Worm (Caenorhabditis elegans) whole organism, mixed stage, embryonic: Measurements from ENCODE around the gene F45E10.2.

ENCODE experiments used
- M03D4.4 ChIP-seq: sonication (generic microtip); optimal IDR thresholded peaks from 2 replicates; lab custom pipeline; 2017; ENCODE audit warnings: mild to moderate bottlenecking, missing genetic modification characterization, missing compliant biosample characterization
- bed-3 ChIP-seq: fragments of 200-800 bp; sonication (Bioruptor generic); optimal IDR thresholded peaks from 3 replicates; lab custom pipeline; 2018; ENCODE audit warnings: mild to moderate bottlenecking, missing genetic modification characterization, moderate library complexity, missing compliant biosample characterization
- ceh-83 ChIP-seq: fragments of 200-800 bp; sonication (Bioruptor generic); optimal IDR thresholded peaks from 2 replicates; lab custom pipeline; 2018; ENCODE audit warnings: mild to moderate bottlenecking, missing genetic modification characterization, missing compliant biosample characterization
- ces-1 ChIP-seq: fragments of 150-350 bp; optimal IDR thresholded peaks from 2 replicates; lab custom pipeline; 2014; ENCODE audit warnings: missing biosample characterization, missing genetic modification reagents, missing genetic modification characterization
- cnd-1 ChIP-seq: fragments of 200-800 bp; sonication (Bioruptor generic); optimal IDR thresholded peaks from 2 replicates; lab custom pipeline; 2018; ENCODE audit warnings: mild to moderate bottlenecking, missing genetic modification characterization, missing compliant biosample characterization
- drap-1 ChIP-seq: fragments of 200-800 bp; sonication (Bioruptor generic); optimal IDR thresholded peaks from 3 replicates; lab custom pipeline; 2018; ENCODE audit warnings: mild to moderate bottlenecking, missing genetic modification characterization, missing compliant biosample characterization
- elt-1 ChIP-seq: sonication (generic microtip); optimal IDR thresholded peaks from 2 replicates; lab custom pipeline; 2017; ENCODE audit warnings: missing genetic modification characterization, mild to moderate bottlenecking, missing compliant biosample characterization, antibody characterized with exemption, moderate library complexity, borderline replicate concordance; ENCODE audit not compliant: insufficient read depth
- elt-3 ChIP-seq: fragments of 150-350 bp; optimal IDR thresholded peaks from 2 replicates; lab custom pipeline; 2014; ENCODE audit warnings: missing biosample characterization, missing genetic modification characterization
- flh-1 ChIP-seq: fragments of 200-800 bp; sonication (Bioruptor generic); optimal IDR thresholded peaks from 2 replicates; lab custom pipeline; 2018; ENCODE audit warnings: mild to moderate bottlenecking, missing genetic modification characterization, moderate library complexity, missing compliant biosample characterization
- ham-2 ChIP-seq: fragments of 200-800 bp; sonication (Bioruptor generic); optimal IDR thresholded peaks from 2 replicates; lab custom pipeline; 2018; ENCODE audit warnings: mild to moderate bottlenecking, missing genetic modification characterization, missing compliant biosample characterization
- hlh-1 ChIP-seq: fragments of 150-350 bp; optimal IDR thresholded peaks from 2 replicates; lab custom pipeline; 2014; ENCODE audit warnings: missing biosample characterization, missing genetic modification reagents, missing genetic modification characterization
- lin-13 ChIP-seq: fragments of 150-350 bp; optimal IDR thresholded peaks from 2 replicates; lab custom pipeline; 2014; ENCODE audit warnings: missing biosample characterization, missing genetic modification characterization
- lin-32 ChIP-seq: fragments of 200-800 bp; sonication (Bioruptor generic); optimal IDR thresholded peaks from 2 replicates; lab custom pipeline; 2018; ENCODE audit warnings: mild to moderate bottlenecking, missing genetic modification characterization, missing compliant biosample characterization
- lsy-2 ChIP-seq: fragments of 150-350 bp; optimal IDR thresholded peaks from 2 replicates; lab custom pipeline; 2014; ENCODE audit warnings: missing biosample characterization, missing genetic modification characterization
- mab-5 ChIP-seq: fragments of 150-350 bp; optimal IDR thresholded peaks from 2 replicates; lab custom pipeline; 2014; ENCODE audit warnings: missing biosample characterization, missing genetic modification characterization
- mep-1 ChIP-seq: fragments of 150-350 bp; optimal IDR thresholded peaks from 2 replicates; lab custom pipeline; 2017; ENCODE audit warnings: missing biosample characterization, missing genetic modification reagents, missing genetic modification characterization, inconsistent platforms
- mls-2 ChIP-seq: sonication (generic microtip); optimal IDR thresholded peaks from 2 replicates; lab custom pipeline; 2016; ENCODE audit warnings: mild to moderate bottlenecking, missing genetic modification characterization, moderate library complexity, missing compliant biosample characterization
- nhr-12 ChIP-seq: fragments of 150-350 bp; optimal IDR thresholded peaks from 2 replicates; lab custom pipeline; 2014; ENCODE audit warnings: missing biosample characterization, missing genetic modification characterization
- nhr-2 ChIP-seq: fragments of 150-350 bp; optimal IDR thresholded peaks from 2 replicates; lab custom pipeline; 2014; ENCODE audit warnings: missing biosample characterization, missing genetic modification characterization
- nhr-28 ChIP-seq: fragments of 150-350 bp; optimal IDR thresholded peaks from 2 replicates; lab custom pipeline; 2014; ENCODE audit warnings: missing biosample characterization, missing genetic modification characterization
- pha-4 ChIP-seq: fragments of 150-350 bp; optimal IDR thresholded peaks from 2 replicates; lab custom pipeline; 2018; ENCODE audit warnings: missing biosample characterization, missing genetic modification reagents, missing genetic modification characterization
- snpc-4 ChIP-seq: fragments of 150-350 bp; optimal IDR thresholded peaks from 2 replicates; lab custom pipeline; 2014; ENCODE audit warnings: missing biosample characterization, missing genetic modification characterization
- sptf-1 ChIP-seq: sonication (generic microtip); optimal IDR thresholded peaks from 2 replicates; lab custom pipeline; 2017; ENCODE audit warnings: mild to moderate bottlenecking, missing genetic modification characterization, moderate library complexity, missing compliant biosample characterization
- unc-39 ChIP-seq: fragments of 150-350 bp; optimal IDR thresholded peaks from 2 replicates; lab custom pipeline; 2014; ENCODE audit warnings: missing biosample characterization, missing genetic modification characterization
- zip-8 ChIP-seq: fragments of 150-350 bp; optimal IDR thresholded peaks from 2 replicates; lab custom pipeline; 2014; ENCODE audit warnings: missing biosample characterization, missing genetic modification characterization

F45E10.2 gene

ce11 chrII:11092413-11092812, 37.3 kb upstream of the F45E10.2 start, which contains the start of gene rpl-42:
rpl-42 (plus strand) TSS chrII:11092713.
- TF ChIP-seq lsy-2 (tag; lab: Kevin White, UChicago), result no peak
- TF ChIP-seq mep-1 (tag; lab: Kevin White, UChicago), result no peak
- TF ChIP-seq nhr-2, result no peak
- TF ChIP-seq nhr-12 (tag; lab: Kevin White, UChicago), result no peak
- no peak for TF ChIP-seq hlh-1 (tag; lab: Kevin White, UChicago)
- no peak for TF ChIP-seq pha-4 (tag; lab: Kevin White, UChicago)
- no peak for TF ChIP-seq unc-39 (tag; lab: Kevin White, UChicago)
- no peak for TF ChIP-seq sptf-1 (tag; lab: Kevin White, UChicago)
- no peak for TF ChIP-seq snpc-4 (tag; lab: Kevin White, UChicago)
- no peak for TF ChIP-seq lin-13 (tag; lab: Kevin White, UChicago)
- TF ChIP-seq ceh-83 (GFP tag; lab: Kevin White, UChicago), result no peak
- TF ChIP-seq cnd-1 (tag; lab: Kevin White, UChicago), result no peak
- TF ChIP-seq mab-5, result no peak
- no peak for TF ChIP-seq nhr-28 (tag; lab: Kevin White, UChicago)
- TF ChIP-seq elt-3 (tag; lab: Kevin White, UChicago), result no peak
- TF ChIP-seq elt-1 (tag; lab: Kevin White, UChicago), result no peak
- TF ChIP-seq zip-8, result no peak
- TF ChIP-seq M03D4.4, result no peak
- no peak for TF ChIP-seq bed-3 (GFP tag; lab: Kevin White, UChicago)
- TF ChIP-seq ham-2 (GFP tag; lab: Kevin White, UChicago), result no peak

ce11 chrII:11091577-11091976, 36.5 kb upstream of the F45E10.2 start:
- TF ChIP-seq ces-1 (GFP tag; lab: Kevin White, UChicago), result peak; percentile 87
- no peak for TF ChIP-seq M03D4.4
- TF ChIP-seq mab-5, result no peak

- TF ChIP-seq mls-2 (no peak), drap-1 (GFP tag; lab: Kevin White, UChicago) (no peak), mep-1 (tag; lab: Kevin White, UChicago) (no peak), elt-1 (tag; lab: Kevin White, UChicago) (no peak)
Observed at ce11 chrII:11089356-11089755, 34.2 kb upstream of the F45E10.2 start, which contains the start of gene unc-53. unc-53 (minus strand) TSS chrII:11089456.

- TF ChIP-seq drap-1 (GFP tag; lab: Kevin White, UChicago) (no peak), lin-13 (tag; lab: Kevin White, UChicago) (no peak), ces-1 (GFP tag; lab: Kevin White, UChicago) (peak; percentile 97), mls-2 (peak; percentile 30), flh-1 (GFP tag; lab: Kevin White, UChicago) (no peak), M03D4.4 (no peak)
Observed at ce11 chrII:11088137-11088536, 33.0 kb upstream of the F45E10.2 start.

ce11 chrII:11086770-11087169, 31.6 kb upstream of the F45E10.2 start:
- peak; percentile 63 for TF ChIP-seq ces-1 (GFP tag; lab: Kevin White, UChicago)
- TF ChIP-seq bed-3 (GFP tag; lab: Kevin White, UChicago), result no peak
- TF ChIP-seq, all 35 proteins: peak for 1

ce11 chrII:11076550-11076949, 21.4 kb upstream of the F45E10.2 start:
- peak; percentile 82 for TF ChIP-seq elt-1 (tag; lab: Kevin White, UChicago)
- no peak for TF ChIP-seq ces-1 (GFP tag; lab: Kevin White, UChicago)
- no peak for TF ChIP-seq ceh-83 (GFP tag; lab: Kevin White, UChicago)
- no peak for TF ChIP-seq drap-1 (GFP tag; lab: Kevin White, UChicago)
- no peak for TF ChIP-seq elt-3 (tag; lab: Kevin White, UChicago)
- no peak for TF ChIP-seq sptf-1 (tag; lab: Kevin White, UChicago)
- TF ChIP-seq, all 35 proteins: peak for 1

- no peak for TF ChIP-seq elt-3 (tag; lab: Kevin White, UChicago)
- no peak for TF ChIP-seq elt-1 (tag; lab: Kevin White, UChicago)
- peak; percentile 63 for TF ChIP-seq ces-1 (GFP tag; lab: Kevin White, UChicago)
- TF ChIP-seq sptf-1 (tag; lab: Kevin White, UChicago), result peak; percentile 19
- no peak for TF ChIP-seq lin-32 (GFP tag; lab: Kevin White, UChicago)
Observed at ce11 chrII:11072565-11072964, 17.4 kb upstream of the F45E10.2 start.
